Worm (Caenorhabditis elegans): ENCODE data around the gene str-94.

ce11 chrV:9293359-9293758 lies 44.3 kb upstream of the str-94 start:
- no peak for TF ChIP-seq him-1 (tag; optimal IDR thresholded peaks at IDR 0.05)
- no peak for TF ChIP-seq W03F9.2 (tag; optimal IDR thresholded peaks at IDR 0.05)
